3 fruit fly cellular contexts compared by ENCODE assay signal in the genomic region with DNA sequence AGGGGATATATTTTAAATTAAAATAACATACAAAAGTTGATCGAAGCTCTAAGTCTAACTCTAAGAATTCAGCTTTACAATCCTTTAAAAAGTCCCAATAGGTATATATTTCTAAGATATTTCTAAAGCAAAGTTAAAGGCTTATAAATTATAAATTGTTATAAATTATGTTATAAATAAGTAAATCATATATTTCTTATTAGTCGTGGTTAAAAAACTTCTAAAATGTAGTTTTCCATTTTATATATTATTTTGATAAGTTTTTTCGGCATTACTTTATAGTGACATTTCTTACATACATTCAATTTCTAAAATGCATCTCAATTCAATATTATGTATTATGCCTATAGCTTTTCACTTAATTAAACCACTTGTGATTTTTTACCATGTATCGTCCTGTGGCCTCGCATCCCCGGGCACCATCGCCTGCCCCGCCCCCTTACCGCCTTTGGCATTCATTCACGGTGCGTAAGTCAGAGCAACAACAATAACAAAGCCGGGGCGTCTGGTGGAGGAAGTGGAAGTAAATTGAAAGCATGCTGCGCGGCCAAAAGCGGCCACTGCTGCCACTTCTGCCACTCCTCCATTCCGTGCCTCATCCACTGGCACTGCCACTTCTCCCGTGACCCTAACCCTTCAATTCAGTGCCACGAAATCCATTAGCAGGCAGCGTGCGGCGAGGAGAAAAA.
TF ChIP-seq lines count a peak whose summit lies in the region.

No protein-coding gene starts in this region.

- TF ChIP-seq CTCF in whole organism, embryonic (GFP tag; optimal IDR thresholded peaks at IDR 0.05; lab: Kevin White, UChicago): no peak

TF ChIP-seq in whole organism, embryonic, 481 proteins besides CTCF, POLR2A, EP300 and RAD21 (continues in another document):
- TF ChIP-seq Antp (GFP tag; optimal IDR thresholded peaks at IDR 0.05; lab: Kevin White, UChicago) (no peak), gem (tag; optimal IDR thresholded peaks at IDR 0.05; lab: Kevin White, UChicago) (peak; percentile 36), CG18262 (tag; optimal IDR thresholded peaks at IDR 0.05; lab: Kevin White, UChicago) (peak; percentile 51), bsh (GFP tag; optimal IDR thresholded peaks at IDR 0.05; lab: Kevin White, UChicago) (peak in 1 of 2 experiments; percentile 3), sqz (GFP tag; optimal IDR thresholded peaks at IDR 0.05; lab: Kevin White, UChicago) (no peak), CG17328 (GFP tag; IDR thresholded peaks at IDR 0.05; lab: Robert Waterston, UW) (peak; percentile 29; the same call in 1 of the 2 replicates), dmrt99B (tag; optimal IDR thresholded peaks at IDR 0.05; lab: Kevin White, UChicago) (peak; percentile 6), row (GFP tag; IDR thresholded peaks at IDR 0.05; lab: Robert Waterston, UW) (peak; percentile 32; the same call in 1 of the 3 replicates), NFAT (GFP tag; IDR thresholded peaks at IDR 0.05; lab: Robert Waterston, UW) (no peak), Xrp1 (GFP tag; IDR thresholded peaks at IDR 0.05; lab: Robert Waterston, UW) (peak; percentile 16; the same call in 1 of the 2 replicates), fu2 (GFP tag; optimal IDR thresholded peaks at IDR 0.05; lab: Kevin White, UChicago) (no peak), yki (optimal IDR thresholded peaks at IDR 0.05; lab: Kevin White, UChicago) (no peak), Dp (GFP tag; optimal IDR thresholded peaks at IDR 0.05; lab: Kevin White, UChicago) (no peak), CG15073 (GFP tag; optimal IDR thresholded peaks at IDR 0.05; lab: Kevin White, UChicago) (no peak), CG30403 (GFP tag; optimal IDR thresholded peaks at IDR 0.05; lab: Kevin White, UChicago) (peak; percentile 20), Doc2 (GFP tag; IDR thresholded peaks at IDR 0.05; lab: Robert Waterston, UW) (no peak), CoRest (tag; optimal IDR thresholded peaks at IDR 0.05; lab: Kevin White, UChicago) (peak; percentile 37), nmo (GFP tag; optimal IDR thresholded peaks at IDR 0.05; lab: Kevin White, UChicago) (peak; percentile 7), Med (GFP tag; lab: Kevin White, UChicago) (peak; percentile 42), lola (GFP tag; optimal IDR thresholded peaks at IDR 0.05; lab: Kevin White, UChicago) (peak in 1 of 3 experiments; percentile 36), ranshi (GFP tag; IDR thresholded peaks at IDR 0.05; lab: Robert Waterston, UW) (no peak), tgo (GFP tag; IDR thresholded peaks at IDR 0.05; lab: Robert Waterston, UW) (no peak), az2 (GFP tag; optimal IDR thresholded peaks at IDR 0.05; lab: Kevin White, UChicago) (peak; percentile 1), CG9437 (GFP tag; optimal IDR thresholded peaks at IDR 0.05; lab: Kevin White, UChicago) (peak; percentile 27), CG7839 (tag; optimal IDR thresholded peaks at IDR 0.05; lab: Kevin White, UChicago) (peak; percentile 20), CG32772 (GFP tag; IDR thresholded peaks at IDR 0.05; lab: Robert Waterston, UW) (no peak), CG30431 (GFP tag; optimal IDR thresholded peaks at IDR 0.05; lab: Kevin White, UChicago) (no peak), CG6854 (GFP tag; optimal IDR thresholded peaks at IDR 0.05; lab: Kevin White, UChicago) (no peak)

TF ChIP-seq in whole organism, prepupa, 60 proteins besides CTCF, POLR2A, EP300 and RAD21:
- TF ChIP-seq Met (GFP tag; optimal IDR thresholded peaks at IDR 0.05; lab: Kevin White, UChicago): no peak
- TF ChIP-seq Eip78C (GFP tag; lab: Kevin White, UChicago): peak; percentile 32
- no peak for TF ChIP-seq CG4318 (GFP tag; optimal IDR thresholded peaks at IDR 0.05; lab: Kevin White, UChicago)
- TF ChIP-seq CG3032 (tag; optimal IDR thresholded peaks at IDR 0.05; lab: Kevin White, UChicago): no peak
- TF ChIP-seq CG31627 (GFP tag; optimal IDR thresholded peaks at IDR 0.05; lab: Kevin White, UChicago): no peak
- peak; percentile 52 for TF ChIP-seq svp (GFP tag; lab: Kevin White, UChicago)
- TF ChIP-seq esn (GFP tag; optimal IDR thresholded peaks at IDR 0.05; lab: Kevin White, UChicago): no peak
- TF ChIP-seq Sox102F (GFP tag; optimal IDR thresholded peaks at IDR 0.05; lab: Kevin White, UChicago): no peak
- no peak for TF ChIP-seq Blimp-1 (GFP tag; optimal IDR thresholded peaks at IDR 0.05; lab: Kevin White, UChicago)

TF ChIP-seq in whole organism, wandering third instar larva, 38 proteins besides CTCF, POLR2A, EP300 and RAD21:
- no peak for TF ChIP-seq Dfd (GFP tag; optimal IDR thresholded peaks at IDR 0.05; lab: Kevin White, UChicago)
- no peak for TF ChIP-seq h (GFP tag; optimal IDR thresholded peaks at IDR 0.05; lab: Kevin White, UChicago)
- TF ChIP-seq usp (GFP tag; optimal IDR thresholded peaks at IDR 0.05; lab: Kevin White, UChicago): no peak
- TF ChIP-seq sv (GFP tag; optimal IDR thresholded peaks at IDR 0.05; lab: Kevin White, UChicago): no peak
- no peak for TF ChIP-seq woc (GFP tag; optimal IDR thresholded peaks at IDR 0.05; lab: Kevin White, UChicago)
- TF ChIP-seq Myc (optimal IDR thresholded peaks at IDR 0.05; lab: Kevin White, UChicago): no peak
- no peak for TF ChIP-seq HLH106 (tag; optimal IDR thresholded peaks at IDR 0.05; lab: Kevin White, UChicago)
- TF ChIP-seq ey (GFP tag; optimal IDR thresholded peaks at IDR 0.05; lab: Kevin White, UChicago): no peak
- no peak for TF ChIP-seq psq (GFP tag; optimal IDR thresholded peaks at IDR 0.05; lab: Kevin White, UChicago)
- TF ChIP-seq Dif (GFP tag; optimal IDR thresholded peaks at IDR 0.05; lab: Kevin White, UChicago; ENCODE audit: partially characterized antibody): no peak
- TF ChIP-seq CrebA (GFP tag; optimal IDR thresholded peaks at IDR 0.05; lab: Kevin White, UChicago; ENCODE audit: borderline replicate concordance): no peak
- no peak for TF ChIP-seq lola (GFP tag; optimal IDR thresholded peaks at IDR 0.05; lab: Kevin White, UChicago)
- TF ChIP-seq Hr83 (GFP tag; optimal IDR thresholded peaks at IDR 0.05; lab: Kevin White, UChicago; ENCODE audit: poor library complexity, severe bottlenecking): peak; percentile 21
- no peak for TF ChIP-seq OdsH (GFP tag; optimal IDR thresholded peaks at IDR 0.05; lab: Kevin White, UChicago)
- TF ChIP-seq Mio (GFP tag; optimal IDR thresholded peaks at IDR 0.05; lab: Kevin White, UChicago): no peak
- TF ChIP-seq CG32264 (GFP tag; optimal IDR thresholded peaks at IDR 0.05; lab: Kevin White, UChicago): no peak
- TF ChIP-seq fru (GFP tag; optimal IDR thresholded peaks at IDR 0.05; lab: Kevin White, UChicago): peak; percentile 13
- TF ChIP-seq GATAd (GFP tag; optimal IDR thresholded peaks at IDR 0.05; lab: Kevin White, UChicago): no peak
- TF ChIP-seq Sp1 (GFP tag; optimal IDR thresholded peaks at IDR 0.05; lab: Kevin White, UChicago): no peak
- peak in 1 of 2 experiments; percentile 3 for TF ChIP-seq foxo (GFP tag; optimal IDR thresholded peaks at IDR 0.05; lab: Kevin White, UChicago)
- no peak for TF ChIP-seq Hr78 (GFP tag; optimal IDR thresholded peaks at IDR 0.05; lab: Kevin White, UChicago)
- TF ChIP-seq jim (GFP tag; optimal IDR thresholded peaks at IDR 0.05; lab: Kevin White, UChicago): no peak
TF ChIP-seq in whole organism, wandering third instar larva: peak in this region for 3.
